Worm (Caenorhabditis elegans): Measurements from ENCODE around the gene R12C12.7.

DNA sequence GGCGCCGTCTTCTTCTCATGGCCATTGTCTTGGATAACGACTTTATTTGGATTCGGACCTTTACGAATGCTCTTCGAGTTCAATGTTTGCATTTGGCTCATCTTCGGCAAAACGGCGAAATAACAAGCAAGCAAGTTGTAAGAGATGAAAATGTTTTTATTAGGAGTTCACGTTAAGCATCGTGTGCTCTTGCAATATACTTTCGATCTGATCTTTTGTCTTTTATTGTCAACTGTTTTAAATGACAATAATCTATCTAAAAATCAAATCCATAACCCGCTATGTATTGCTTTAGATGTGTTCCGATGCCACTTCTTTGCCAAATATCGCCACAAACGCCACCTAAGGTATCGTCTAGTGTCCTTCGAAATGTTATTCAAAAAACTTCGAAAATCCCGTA is 39.4 kb downstream of the R12C12.7 start, which contains the start of gene ZK84.5:
- no peak for TF ChIP-seq swsn-7 (tag; optimal IDR thresholded peaks at IDR 0.05)
- TF ChIP-seq elt-3 (tag; optimal IDR thresholded peaks at IDR 0.05), result no peak
- no peak for TF ChIP-seq fkh-10 (GFP tag; optimal IDR thresholded peaks at IDR 0.05)
- TF ChIP-seq C16A3.4 (tag; optimal IDR thresholded peaks at IDR 0.05), result no peak
